Comparison of ENCODE assay signal across 2 fruit fly cellular contexts in genomic region chr3L:22887677-22888076, dm6.
A peak's percentile ranks its signal among the peaks of the same experiment; 100 is the strongest.
TF ChIP-seq lines count a peak whose summit lies in the region.

No protein-coding gene starts in this region.

- TF ChIP-seq CTCF in whole organism, embryonic (GFP tag; optimal IDR thresholded peaks at IDR 0.05; lab: Kevin White, UChicago) = no peak

TF ChIP-seq in whole organism, embryonic, 481 proteins besides CTCF, POLR2A, EP300 and RAD21:
- TF ChIP-seq CG31224 (GFP tag; IDR thresholded peaks at IDR 0.05; lab: Robert Waterston, UW) = 0 out of 2 replicates have a peak, but pooled peaks have one; percentile 20
- TF ChIP-seq CG42726 (GFP tag; IDR thresholded peaks at IDR 0.05; lab: Robert Waterston, UW; ENCODE audit: partially characterized antibody) = 0 out of 2 replicates have a peak, but pooled peaks have one; percentile 8
- peak; percentile 16 for TF ChIP-seq sug (tag; optimal IDR thresholded peaks at IDR 0.05; lab: Kevin White, UChicago)
- TF ChIP-seq otp (GFP tag; IDR thresholded peaks at IDR 0.05; lab: Robert Waterston, UW) = peak; percentile 66; the same call in 1 of the 3 replicates
- TF ChIP-seq CG13894 (tag; optimal IDR thresholded peaks at IDR 0.05; lab: Kevin White, UChicago) = no peak
- 0 out of 3 replicates have a peak, but pooled peaks have one; percentile 22 for TF ChIP-seq ci (GFP tag; IDR thresholded peaks at IDR 0.05; lab: Robert Waterston, UW)
- peak; percentile 1 for TF ChIP-seq lab (GFP tag; optimal IDR thresholded peaks at IDR 0.05; lab: Kevin White, UChicago)
- TF ChIP-seq BtbVII (GFP tag; optimal IDR thresholded peaks at IDR 0.05; lab: Kevin White, UChicago) = peak; percentile 16
- no peak for TF ChIP-seq CG17912 (GFP tag; optimal IDR thresholded peaks at IDR 0.05; lab: Kevin White, UChicago)
- TF ChIP-seq CG14667 (GFP tag; IDR thresholded peaks at IDR 0.05; lab: Robert Waterston, UW) = no peak
- TF ChIP-seq exex (tag; optimal IDR thresholded peaks at IDR 0.05; lab: Kevin White, UChicago) = peak; percentile 27

TF ChIP-seq in whole organism, prepupa, 60 proteins besides CTCF, POLR2A, EP300 and RAD21:
- TF ChIP-seq CG6808 (GFP tag; optimal IDR thresholded peaks at IDR 0.05; lab: Kevin White, UChicago) (no peak), topi (GFP tag; optimal IDR thresholded peaks at IDR 0.05; lab: Kevin White, UChicago) (no peak), fkh (GFP tag; optimal IDR thresholded peaks at IDR 0.05; lab: Kevin White, UChicago) (peak; percentile 62), Eip78C (GFP tag; lab: Kevin White, UChicago) (peak; percentile 9), CG31627 (GFP tag; optimal IDR thresholded peaks at IDR 0.05; lab: Kevin White, UChicago) (no peak)
